Worm (Caenorhabditis elegans) whole organism, young adult: ENCODE results near the gene Y38E10A.35.

Experiments used
- B0261.1 ChIP-seq: sonication (generic microtip); optimal IDR thresholded peaks from 2 replicates; lab custom pipeline; 2016; ENCODE audit warnings: mild to moderate bottlenecking, missing genetic modification characterization, moderate library complexity, missing compliant biosample characterization
- B0336.3 ChIP-seq: fragments of 200-800 bp; sonication (Bioruptor generic); IDR thresholded peaks from 2 replicates; pipeline ENCODE4 v1.3.6; 2022; ENCODE audit warnings: missing genetic modification characterization, missing compliant biosample characterization
- ama-1 ChIP-seq, 3 experiments: fragments of 150-350 bp in 1 of 3; sonication (generic microtip) in 2 of 3; optimal IDR thresholded peaks; 2 replicates each; lab custom pipeline; 2014 to 2018; ENCODE audit warnings: missing biosample characterization in 2 of 3, missing genetic modification characterization in 2 of 3, missing genetic modification reagents in 2 of 3
- athp-1 ChIP-seq: sonication (generic microtip); optimal IDR thresholded peaks from 2 replicates; lab custom pipeline; 2017; ENCODE audit warnings: mild to moderate bottlenecking, missing genetic modification characterization, missing compliant biosample characterization
- ceh-91 ChIP-seq: fragments of 200-800 bp; sonication (Bioruptor generic); IDR thresholded peaks from 2 replicates; pipeline ENCODE4 v1.3.6; 2022; ENCODE audit warnings: missing genetic modification reagents, missing genetic modification characterization, missing compliant biosample characterization
- dpl-1 ChIP-seq: fragments of 150-350 bp; optimal IDR thresholded peaks from 2 replicates; lab custom pipeline; 2014; ENCODE audit warnings: missing biosample characterization, missing genetic modification reagents, missing genetic modification characterization
- lsl-1 ChIP-seq: fragments of 200-800 bp; sonication (Bioruptor generic); optimal IDR thresholded peaks from 2 replicates; lab custom pipeline; 2018; ENCODE audit warnings: mild to moderate bottlenecking, missing genetic modification characterization, moderate library complexity, missing compliant biosample characterization
- nfyb-1 ChIP-seq: fragments of 200-800 bp; sonication (Bioruptor generic); IDR thresholded peaks from 2 replicates; pipeline ENCODE4 v1.3.6; 2022; ENCODE audit warnings: missing genetic modification reagents, missing genetic modification characterization, missing compliant biosample characterization
- pbrm-1 ChIP-seq: fragments of 200-800 bp; sonication (Bioruptor generic); IDR thresholded peaks from 2 replicates; pipeline ENCODE4 v1.3.6; 2022; ENCODE audit warnings: missing genetic modification reagents, missing genetic modification characterization, missing compliant biosample characterization
- repo-1 ChIP-seq: sonication (generic microtip); optimal IDR thresholded peaks from 2 replicates; lab custom pipeline; 2017; ENCODE audit warnings: mild to moderate bottlenecking, missing genetic modification characterization, missing compliant biosample characterization
- sdz-38 ChIP-seq: sonication (generic microtip); optimal IDR thresholded peaks from 2 replicates; lab custom pipeline; 2016; ENCODE audit warnings: missing genotype, missing genetic modification characterization, missing compliant biosample characterization
- ztf-3 ChIP-seq: fragments of 200-800 bp; sonication (Bioruptor generic); optimal IDR thresholded peaks from 2 replicates; lab custom pipeline; 2018; ENCODE audit warnings: mild to moderate bottlenecking, missing genetic modification characterization, missing compliant biosample characterization

ce11 chrII:12621908-12622566 lies 49.4 kb upstream of the Y38E10A.35 start, which contains the start of gene nspe-8:
- TF ChIP-seq sdz-38 (no peak), nfyb-1 (GFP tag; lab: Robert Waterston, UW) (no peak), dpl-1 (GFP tag; lab: Kevin White, UChicago) (no peak), B0261.1 (tag; lab: Kevin White, UChicago) (no peak), lsl-1 (GFP tag; lab: Kevin White, UChicago) (no peak), ztf-3 (no peak), B0336.3 (GFP tag; lab: Robert Waterston, UW) (no peak), repo-1 (no peak), athp-1 (tag; lab: Kevin White, UChicago) (no peak), ama-1 (optimal IDR thresholded peaks at IDR 0.05; lab: Kevin White, UChicago) (no peak), ama-1 (GFP tag; optimal IDR thresholded peaks at IDR 0.05; lab: Kevin White, UChicago) (no peak), pbrm-1 (GFP tag; lab: Robert Waterston, UW) (no peak), ceh-91 (GFP tag; lab: Robert Waterston, UW) (no peak)
